Fruit fly (Drosophila melanogaster): ENCODE data around the gene CG12111.

CG12111 gene

DNA sequence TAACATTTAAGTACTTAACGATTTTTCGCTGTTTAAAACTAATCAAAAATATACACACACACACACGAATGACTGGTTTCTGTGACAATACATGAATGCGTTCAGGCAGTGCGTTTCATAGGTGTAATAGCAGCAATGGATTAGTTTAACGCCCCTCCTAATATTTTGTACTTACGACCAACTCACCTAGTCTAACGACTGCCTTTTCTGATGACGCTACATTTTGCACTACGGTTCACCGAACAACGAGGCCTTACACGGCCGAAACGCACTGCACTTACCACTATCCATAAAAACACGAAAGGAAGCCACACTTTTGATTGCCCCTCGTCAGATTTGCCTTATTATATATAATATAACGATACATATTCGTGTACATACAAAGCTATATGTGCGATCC, 30.4 kb upstream of the CG12111 start (continued):
- TF ChIP-seq MTF-1 (GFP tag; optimal IDR thresholded peaks at IDR 0.05; ENCODE audit: borderline replicate concordance): no peak
- no peak for TF ChIP-seq fu2 (GFP tag; optimal IDR thresholded peaks at IDR 0.05)
- peak in 1 of 2 experiments; percentile 53 for TF ChIP-seq bsh (GFP tag; optimal IDR thresholded peaks at IDR 0.05)
- peak; percentile 38 for TF ChIP-seq lilli (GFP tag; optimal IDR thresholded peaks at IDR 0.05)
- no peak for TF ChIP-seq so (GFP tag; IDR thresholded peaks at IDR 0.05)
- no peak for TF ChIP-seq CTCF (GFP tag; optimal IDR thresholded peaks at IDR 0.05)
- no peak for TF ChIP-seq CG10267 (tag; optimal IDR thresholded peaks at IDR 0.05)
- TF ChIP-seq CG15011 (GFP tag; optimal IDR thresholded peaks at IDR 0.05): no peak
- TF ChIP-seq CG6654 (GFP tag; optimal IDR thresholded peaks at IDR 0.05): no peak
- TF ChIP-seq Dbx (GFP tag; IDR thresholded peaks at IDR 0.05): no peak
- TF ChIP-seq oc (tag; optimal IDR thresholded peaks at IDR 0.05): peak; percentile 57
- no peak for TF ChIP-seq Sry-β (GFP tag; optimal IDR thresholded peaks at IDR 0.05)
- peak; percentile 11 for TF ChIP-seq lbe (GFP tag; optimal IDR thresholded peaks at IDR 0.05)
- TF ChIP-seq CG1792 (GFP tag; optimal IDR thresholded peaks at IDR 0.05): no peak
- no peak for TF ChIP-seq corto (GFP tag; optimal IDR thresholded peaks at IDR 0.05)
- peak; percentile 86 for TF ChIP-seq CG11695 (GFP tag; IDR thresholded peaks at IDR 0.05)
- peak; percentile 17 for TF ChIP-seq CG31388 (GFP tag; optimal IDR thresholded peaks at IDR 0.05)
- peak; percentile 19 for TF ChIP-seq ewg (GFP tag; optimal IDR thresholded peaks at IDR 0.05)
- no peak for TF ChIP-seq CG6765 (GFP tag; optimal IDR thresholded peaks at IDR 0.05)
- TF ChIP-seq H2.0 (GFP tag; IDR thresholded peaks at IDR 0.05): peak; percentile 49; the same call in 1 of the 2 replicates
- TF ChIP-seq CG3163 (GFP tag; optimal IDR thresholded peaks at IDR 0.05): no peak
- peak; percentile 5 for TF ChIP-seq CG13775 (GFP tag; optimal IDR thresholded peaks at IDR 0.05)
- TF ChIP-seq CG10543 (GFP tag; optimal IDR thresholded peaks at IDR 0.05): no peak
- no peak for TF ChIP-seq trh (GFP tag; optimal IDR thresholded peaks at IDR 0.05)
- TF ChIP-seq Hmr (GFP tag; optimal IDR thresholded peaks at IDR 0.05): no peak
- TF ChIP-seq CG6683 (GFP tag; optimal IDR thresholded peaks at IDR 0.05): no peak
- peak; percentile 44 for TF ChIP-seq CG10959 (GFP tag; IDR thresholded peaks at IDR 0.05)
- TF ChIP-seq CG5245 (GFP tag; optimal IDR thresholded peaks at IDR 0.05): peak; percentile 14
- TF ChIP-seq CG17802 (tag; optimal IDR thresholded peaks at IDR 0.05): no peak
- no peak for TF ChIP-seq usp (GFP tag; optimal IDR thresholded peaks at IDR 0.05)
- TF ChIP-seq Fer1 (GFP tag; optimal IDR thresholded peaks at IDR 0.05): no peak
- no peak for TF ChIP-seq sens-2 (GFP tag; IDR thresholded peaks at IDR 0.05)
- no peak for TF ChIP-seq gsb-n (tag; optimal IDR thresholded peaks at IDR 0.05)
- peak; percentile 26 to 51 for TF ChIP-seq chif (GFP tag; optimal IDR thresholded peaks at IDR 0.05)
- no peak for TF ChIP-seq fd64A (GFP tag; optimal IDR thresholded peaks at IDR 0.05)
- TF ChIP-seq pfk (GFP tag; optimal IDR thresholded peaks at IDR 0.05): no peak
- no peak for TF ChIP-seq fd3F (GFP tag; optimal IDR thresholded peaks at IDR 0.05)
- no peak for TF ChIP-seq Doc3 (GFP tag; IDR thresholded peaks at IDR 0.05; ENCODE audit: partially characterized antibody)
- no peak for TF ChIP-seq CG17612 (GFP tag; IDR thresholded peaks at IDR 0.05)
- TF ChIP-seq vfl (GFP tag; optimal IDR thresholded peaks at IDR 0.05): no peak
- peak; percentile 44 for TF ChIP-seq phol (tag; optimal IDR thresholded peaks at IDR 0.05)
- peak; percentile 39; the same call in 1 of the 2 replicates for TF ChIP-seq sisA (GFP tag; IDR thresholded peaks at IDR 0.05)
- TF ChIP-seq ems (GFP tag; optimal IDR thresholded peaks at IDR 0.05): peak; percentile 23
- TF ChIP-seq gfzf (GFP tag; optimal IDR thresholded peaks at IDR 0.05): no peak
- TF ChIP-seq CrebB (tag; optimal IDR thresholded peaks at IDR 0.05): no peak
- no peak for TF ChIP-seq CG14965 (GFP tag; optimal IDR thresholded peaks at IDR 0.05; ENCODE audit: borderline replicate concordance)
- no peak for TF ChIP-seq slou (GFP tag; optimal IDR thresholded peaks at IDR 0.05)
- no peak for TF ChIP-seq Elba2 (GFP tag; optimal IDR thresholded peaks at IDR 0.05)
- no peak for TF ChIP-seq gsb (GFP tag; IDR thresholded peaks at IDR 0.05)
- TF ChIP-seq Mrtf (GFP tag; IDR thresholded peaks at IDR 0.05): peak; percentile 30; the same call in 1 of the 3 replicates
- TF ChIP-seq Meics (GFP tag; optimal IDR thresholded peaks at IDR 0.05): no peak

All from whole organism, embryonic.